Fruit fly (Drosophila melanogaster) whole organism, embryonic: ENCODE results near the gene CG3434.
A peak's percentile ranks its signal among the peaks of the same experiment; 100 is the strongest.

ENCODE experiments used
- Abd-B ChIP-seq: fragments of 200-800 bp; sonication (Bioruptor generic); optimal IDR thresholded peaks from 2 replicates; lab custom pipeline; 2018; ENCODE audit warnings: missing biosample characterization, mild to moderate bottlenecking, missing genetic modification characterization, moderate library complexity
- Adf1 ChIP-seq: fragments of 200-800 bp; sonication (Bioruptor generic); IDR thresholded peaks from 2 replicates; pipeline ENCODE4 v1.3.6; 2022; ENCODE audit warnings: missing biosample characterization, missing genetic modification characterization
- Antp ChIP-seq: fragments of 200-800 bp; sonication (Bioruptor generic); optimal IDR thresholded peaks from 3 replicates; lab custom pipeline; 2016; ENCODE audit warnings: missing biosample characterization, missing genetic modification characterization
- Atf-2 ChIP-seq: fragments of 200-800 bp; sonication (Bioruptor generic); optimal IDR thresholded peaks from 2 replicates; lab custom pipeline; 2016; ENCODE audit warnings: missing biosample characterization, missing genetic modification characterization
- Atf6 ChIP-seq: fragments of 200-800 bp; sonication (Bioruptor generic); IDR thresholded peaks from 2 replicates; pipeline ENCODE4 v1.3.6; 2022; ENCODE audit warnings: missing biosample characterization, missing genetic modification characterization
- Awh ChIP-seq: fragments of 200-800 bp; sonication (Bioruptor generic); IDR thresholded peaks from 2 replicates; pipeline ENCODE4, ENCODE4 v1.3.6; 2022; ENCODE audit warnings: missing biosample characterization, missing genetic modification characterization
- CG10267 ChIP-seq: fragments of 200-800 bp; sonication (Bioruptor generic); optimal IDR thresholded peaks from 2 replicates; lab custom pipeline; 2018; ENCODE audit warnings: missing biosample characterization, mild to moderate bottlenecking, missing genetic modification characterization, moderate library complexity
- CG11695 ChIP-seq: fragments of 200-800 bp; sonication (Bioruptor generic); IDR thresholded peaks from 3 replicates; pipeline ENCODE4 v1.3.6; 2022; ENCODE audit warnings: missing biosample characterization, missing genetic modification characterization
- CG12236 ChIP-seq: fragments of 200-800 bp; sonication (Bioruptor generic); optimal IDR thresholded peaks from 2 replicates; lab custom pipeline; 2016; ENCODE audit warnings: missing biosample characterization, missing genetic modification characterization
- CG13296 ChIP-seq: fragments of 200-800 bp; sonication (Bioruptor generic); optimal IDR thresholded peaks from 3 replicates; lab custom pipeline; 2018; ENCODE audit warnings: missing biosample characterization, mild to moderate bottlenecking, missing genetic modification characterization
- CG1603 ChIP-seq: fragments of 200-800 bp; sonication (Bioruptor generic); optimal IDR thresholded peaks from 2 replicates; lab custom pipeline; 2019; ENCODE audit warnings: missing biosample characterization, mild to moderate bottlenecking, missing genetic modification characterization, moderate library complexity
- CG16863 ChIP-seq: fragments of 200-800 bp; sonication (Bioruptor generic); optimal IDR thresholded peaks from 3 replicates; lab custom pipeline; 2016; ENCODE audit warnings: missing biosample characterization, missing genetic modification characterization
- CG2202 ChIP-seq: fragments of 200-800 bp; sonication (Bioruptor generic); optimal IDR thresholded peaks from 2 replicates; lab custom pipeline; 2018; ENCODE audit warnings: missing biosample characterization, mild to moderate bottlenecking, missing genetic modification characterization
- CG2712 ChIP-seq: fragments of 200-800 bp; optimal IDR thresholded peaks from 3 replicates; lab custom pipeline; 2019; ENCODE audit warnings: missing biosample characterization, mild to moderate bottlenecking, missing genetic modification characterization, moderate library complexity
- CG30020 ChIP-seq: fragments of 200-800 bp; optimal IDR thresholded peaks from 2 replicates; lab custom pipeline; 2019; ENCODE audit warnings: missing biosample characterization, mild to moderate bottlenecking, missing genetic modification characterization, moderate library complexity
- CG3163 ChIP-seq: fragments of 200-800 bp; sonication (Bioruptor generic); optimal IDR thresholded peaks from 3 replicates; lab custom pipeline; 2016; ENCODE audit warnings: missing biosample characterization, missing genetic modification characterization
- CG4360 ChIP-seq: fragments of 200-800 bp; sonication (Bioruptor generic); IDR thresholded peaks from 2 replicates; pipeline ENCODE4 v1.3.6; 2022; ENCODE audit warnings: missing biosample characterization, missing genetic modification characterization
- CG4730 ChIP-seq: fragments of 200-800 bp; sonication (Bioruptor generic); IDR thresholded peaks from 2 replicates; pipeline ENCODE4 v1.3.6; 2022; ENCODE audit warnings: missing biosample characterization, missing genetic modification characterization
- CG8290 ChIP-seq, 3 experiments: fragments of 200-800 bp; sonication (Bioruptor generic); optimal IDR thresholded peaks; 2 replicates each; lab custom pipeline; 2016 to 2019; ENCODE audit warnings: missing biosample characterization in 3 of 3, missing genetic modification characterization in 3 of 3, mild to moderate bottlenecking in 2 of 3, moderate library complexity in 1 of 3
- Dfd ChIP-seq, 2 experiments: fragments of >200 bp; optimal IDR thresholded peaks; 2 replicates each; lab custom pipeline; 2017; ENCODE audit warnings: missing biosample characterization in 2 of 2, missing genetic modification characterization in 2 of 2
- Dip3 ChIP-seq: fragments of 200-800 bp; sonication (Bioruptor generic); optimal IDR thresholded peaks from 3 replicates; lab custom pipeline; 2016; ENCODE audit warnings: missing biosample characterization, missing genetic modification characterization
- ERR ChIP-seq: fragments of 200-800 bp; sonication (Bioruptor generic); optimal IDR thresholded peaks from 2 replicates; lab custom pipeline; 2016; ENCODE audit warnings: missing biosample characterization, missing genetic modification characterization
- HHEX ChIP-seq: fragments of 200-800 bp; sonication (Bioruptor generic); optimal IDR thresholded peaks from 3 replicates; lab custom pipeline; 2017; ENCODE audit warnings: missing biosample characterization, mild to moderate bottlenecking, missing genetic modification characterization, missing genetic modification reagents
- Hr51 ChIP-seq, 2 experiments: fragments of 200-800 bp; sonication (Bioruptor generic); optimal IDR thresholded peaks; 2 replicates in 1 of 2; 3 replicates in 1 of 2; lab custom pipeline; 2016 to 2018; ENCODE audit warnings: missing biosample characterization in 2 of 2, missing genetic modification characterization in 2 of 2, mild to moderate bottlenecking in 1 of 2, moderate library complexity in 1 of 2
- Mes4 ChIP-seq: fragments of 200-800 bp; sonication (Bioruptor generic); optimal IDR thresholded peaks from 2 replicates; lab custom pipeline; 2016; ENCODE audit warnings: missing biosample characterization, missing genetic modification characterization
- Oli ChIP-seq: fragments of 200-800 bp; sonication (Bioruptor generic); optimal IDR thresholded peaks from 2 replicates; lab custom pipeline; 2018; ENCODE audit warnings: missing biosample characterization, mild to moderate bottlenecking, missing genetic modification characterization, moderate library complexity
- Rfx ChIP-seq: fragments of 200-800 bp; sonication (Bioruptor generic); IDR thresholded peaks from 2 replicates; pipeline ENCODE4 v1.3.6; 2022; ENCODE audit warnings: missing biosample characterization, missing genetic modification characterization
- Sox100B ChIP-seq: fragments of 200-800 bp; sonication (Bioruptor generic); optimal IDR thresholded peaks from 3 replicates; lab custom pipeline; 2018; ENCODE audit warnings: missing biosample characterization, mild to moderate bottlenecking, missing genetic modification characterization
- al ChIP-seq: fragments of 200-800 bp; sonication (Bioruptor generic); IDR thresholded peaks from 2 replicates; pipeline ENCODE4 v1.3.6; 2022; ENCODE audit warnings: missing biosample characterization, missing genetic modification characterization
- bowl ChIP-seq: fragments of 200-800 bp; sonication (Bioruptor generic); IDR thresholded peaks from 2 replicates; pipeline ENCODE4 v1.3.6; 2022; ENCODE audit warnings: missing biosample characterization, missing genetic modification characterization
- cg ChIP-seq: fragments of 200-800 bp; sonication (Bioruptor generic); optimal IDR thresholded peaks from 3 replicates; lab custom pipeline; 2019; ENCODE audit warnings: missing biosample characterization, mild to moderate bottlenecking, missing genetic modification characterization, moderate library complexity
- ci ChIP-seq: fragments of 200-800 bp; sonication (Bioruptor generic); IDR thresholded peaks from 3 replicates; pipeline ENCODE4 v1.3.6; 2022; ENCODE audit warnings: missing biosample characterization, missing genetic modification characterization
- croc ChIP-seq: fragments of 200-800 bp; sonication (Bioruptor generic); conservative IDR thresholded peaks from 3 replicates; pipeline ENCODE4 v1.3.6; 2022; ENCODE audit warnings: missing biosample characterization, missing genetic modification characterization
- dmrt99B ChIP-seq: fragments of 200-800 bp; sonication (Bioruptor generic); optimal IDR thresholded peaks from 2 replicates; lab custom pipeline; 2018; ENCODE audit warnings: missing biosample characterization, mild to moderate bottlenecking, missing genetic modification characterization, moderate library complexity
- dpn ChIP-seq, 2 experiments: fragments of 200-800 bp; sonication (Bioruptor generic); optimal IDR thresholded peaks; 3 replicates each; lab custom pipeline; 2016; ENCODE audit warnings: missing biosample characterization in 2 of 2, missing genetic modification characterization in 2 of 2
- en ChIP-seq: fragments of 200-800 bp; sonication (Bioruptor generic); optimal IDR thresholded peaks from 2 replicates; lab custom pipeline; 2016; ENCODE audit warnings: missing biosample characterization, missing genetic modification characterization
- fd102C ChIP-seq: fragments of 200-800 bp; sonication (Bioruptor generic); optimal IDR thresholded peaks from 2 replicates; lab custom pipeline; 2018; ENCODE audit warnings: missing biosample characterization, mild to moderate bottlenecking, missing genetic modification characterization, moderate library complexity
- fd96Cb ChIP-seq: fragments of 200-800 bp; sonication (Bioruptor generic); optimal IDR thresholded peaks from 2 replicates; lab custom pipeline; 2018; ENCODE audit warnings: missing biosample characterization, mild to moderate bottlenecking, missing genetic modification characterization, moderate library complexity
- gce ChIP-seq: fragments of 200-800 bp; sonication (Bioruptor generic); IDR thresholded peaks from 3 replicates; pipeline ENCODE4 v1.3.6; 2022; ENCODE audit warnings: missing biosample characterization, missing genetic modification characterization
- gfzf ChIP-seq: fragments of 200-800 bp; sonication (Bioruptor generic); optimal IDR thresholded peaks from 2 replicates; lab custom pipeline; 2016; ENCODE audit warnings: missing biosample characterization, mild to moderate bottlenecking, missing genetic modification characterization, moderate library complexity
- ken ChIP-seq: fragments of 200-800 bp; sonication (Bioruptor generic); IDR thresholded peaks from 3 replicates; pipeline ENCODE4 v1.3.6; 2022; ENCODE audit warnings: missing biosample characterization, missing genetic modification characterization
- lab ChIP-seq: fragments of 200-800 bp; sonication (Bioruptor generic); optimal IDR thresholded peaks from 3 replicates; lab custom pipeline; 2017; ENCODE audit warnings: missing biosample characterization, missing genetic modification characterization, mild to moderate bottlenecking, moderate library complexity, missing genetic modification reagents
- mirr ChIP-seq: fragments of 200-800 bp; sonication (Bioruptor generic); optimal IDR thresholded peaks from 3 replicates; lab custom pipeline; 2018; ENCODE audit warnings: missing biosample characterization, mild to moderate bottlenecking, missing genetic modification characterization
- oc ChIP-seq: fragments of 200-800 bp; sonication (Bioruptor generic); optimal IDR thresholded peaks from 2 replicates; lab custom pipeline; 2018; ENCODE audit warnings: missing biosample characterization, mild to moderate bottlenecking, missing genetic modification characterization, moderate library complexity
- ro ChIP-seq: fragments of 200-800 bp; sonication (Bioruptor generic); IDR thresholded peaks from 2 replicates; pipeline ENCODE4 v1.3.6; 2022; ENCODE audit warnings: missing biosample characterization, missing genetic modification characterization
- sens ChIP-seq: fragments of 200-800 bp; sonication (Bioruptor generic); peaks from one replicate; lab custom pipeline; 2016; ENCODE audit warnings: missing biosample characterization, missing genetic modification characterization
- sob ChIP-seq: fragments of 200-800 bp; sonication (Bioruptor generic); IDR thresholded peaks from 2 replicates; pipeline ENCODE4 v1.3.6; 2022; ENCODE audit warnings: missing biosample characterization, missing genetic modification characterization
- twi ChIP-seq: fragments of 200-800 bp; optimal IDR thresholded peaks from 2 replicates; lab custom pipeline; 2019; ENCODE audit warnings: missing biosample characterization, mild to moderate bottlenecking, missing genetic modification characterization, moderate library complexity

The CG3434 gene

dm6 chr3L:9505713-9506062 lies 45.1 kb upstream of the CG3434 start (continued):
- TF ChIP-seq sens (GFP tag; lab: Kevin White, UChicago): peak; percentile 26
- TF ChIP-seq HHEX (GFP tag; lab: Kevin White, UChicago): no peak
- no peak for TF ChIP-seq CG2712 (tag; lab: Kevin White, UChicago)
- TF ChIP-seq CG10267 (tag; lab: Kevin White, UChicago): no peak
- TF ChIP-seq croc (GFP tag; lab: Robert Waterston, UW): no peak
- no peak for TF ChIP-seq CG4360 (GFP tag; lab: Robert Waterston, UW)

dm6 chr3L:9505007-9505712 lies 44.6 kb upstream of the CG3434 start, which contains the start of gene path:
path (minus strand) TSS chr3L:9505328.
- TF ChIP-seq Adf1 (GFP tag; lab: Robert Waterston, UW): 0 out of 2 replicates have a peak, but pooled peaks have one; percentile 16
- no peak for TF ChIP-seq al
- peak; percentile 14 for TF ChIP-seq CG30020 (tag; lab: Kevin White, UChicago)
- peak; percentile 50 for TF ChIP-seq fd96Cb (tag; lab: Kevin White, UChicago)
- no peak for TF ChIP-seq Antp
- peak; percentile 64 for TF ChIP-seq dmrt99B (tag; lab: Kevin White, UChicago)
- TF ChIP-seq CG13296 (GFP tag; lab: Kevin White, UChicago): peak; percentile 67
- TF ChIP-seq gce (GFP tag; lab: Robert Waterston, UW): 0 out of 3 replicates have a peak, but pooled peaks have one; percentile 17
- no peak for TF ChIP-seq en (GFP tag; lab: Kevin White, UChicago)
- TF ChIP-seq fd102C (GFP tag; lab: Kevin White, UChicago): no peak
- TF ChIP-seq Atf6 (GFP tag; lab: Robert Waterston, UW): 0 out of 2 replicates have a peak, but pooled peaks have one; percentile 24
- TF ChIP-seq Mes4: no peak
- peak; percentile 29; the same call in 1 of the 2 replicates for TF ChIP-seq Rfx (GFP tag; lab: Robert Waterston, UW)
- TF ChIP-seq Sox100B: peak; percentile 82
- TF ChIP-seq gfzf (GFP tag; lab: Kevin White, UChicago): no peak
- no peak for TF ChIP-seq CG16863 (GFP tag; lab: Kevin White, UChicago)
- TF ChIP-seq ro: no peak
- peak; percentile 50 for TF ChIP-seq mirr
- no peak for TF ChIP-seq Dip3
- peak; percentile 49 for TF ChIP-seq twi (tag; lab: Kevin White, UChicago)
- TF ChIP-seq CG4730: no peak
- peak in 1 of 2 experiments; percentile 55 for TF ChIP-seq Hr51 (GFP tag; optimal IDR thresholded peaks at IDR 0.05; lab: Kevin White, UChicago)
- peak; percentile 10; the same call in 1 of the 2 replicates for TF ChIP-seq Awh
- TF ChIP-seq sob (GFP tag; lab: Robert Waterston, UW): 0 out of 2 replicates have a peak, but pooled peaks have one; percentile 24
- no peak for TF ChIP-seq Abd-B (GFP tag; lab: Kevin White, UChicago)
- peak; percentile 20 for TF ChIP-seq CG1603 (tag; lab: Kevin White, UChicago)
- no peak for TF ChIP-seq cg (GFP tag; lab: Kevin White, UChicago)
- TF ChIP-seq CG2202 (tag; lab: Kevin White, UChicago): peak; percentile 13
- TF ChIP-seq CG8290 (GFP tag; optimal IDR thresholded peaks at IDR 0.05; lab: Kevin White, UChicago): peak; percentile 26
- peak in 1 of 2 experiments; percentile 77 for TF ChIP-seq CG8290 (tag; optimal IDR thresholded peaks at IDR 0.05; lab: Kevin White, UChicago)
- peak; percentile 73; the same call in 2 of the 3 replicates for TF ChIP-seq ci (GFP tag; lab: Robert Waterston, UW)
- peak; percentile 33 for TF ChIP-seq Oli (tag; lab: Kevin White, UChicago)
- TF ChIP-seq lab (GFP tag; lab: Kevin White, UChicago): peak; percentile 40
- TF ChIP-seq CG11695 (GFP tag; lab: Robert Waterston, UW): peak; percentile 42; the same call in 1 of the 3 replicates
- no peak for TF ChIP-seq Dfd (GFP tag; optimal IDR thresholded peaks at IDR 0.05; lab: Kevin White, UChicago)
- TF ChIP-seq ken (GFP tag; lab: Robert Waterston, UW): no peak
- no peak for TF ChIP-seq CG12236
- TF ChIP-seq ERR: no peak
- no peak for TF ChIP-seq dpn (GFP tag; optimal IDR thresholded peaks at IDR 0.05; lab: Kevin White, UChicago)
- TF ChIP-seq oc (tag; lab: Kevin White, UChicago): peak; percentile 6
- peak; percentile 54 for TF ChIP-seq CG3163
- TF ChIP-seq Atf-2: no peak
- TF ChIP-seq bowl (GFP tag; lab: Robert Waterston, UW): no peak
